Fruit fly (Drosophila melanogaster) whole organism, embryonic: ENCODE results near the gene Gyc88E.

ENCODE experiments used
- Atf6 ChIP-seq: fragments of 200-800 bp; sonication (Bioruptor generic); IDR thresholded peaks from 2 replicates; pipeline ENCODE4 v1.3.6; 2022; ENCODE audit warnings: missing biosample characterization, missing genetic modification characterization
- B-H2 ChIP-seq: fragments of 200-800 bp; sonication (Bioruptor generic); optimal IDR thresholded peaks from 2 replicates; lab custom pipeline; 2018; ENCODE audit warnings: missing biosample characterization, mild to moderate bottlenecking, missing genetic modification characterization
- CG11696 ChIP-seq: fragments of 200-800 bp; sonication (Bioruptor generic); IDR thresholded peaks from 2 replicates; pipeline ENCODE4 v1.3.6; 2022; ENCODE audit warnings: missing biosample characterization, missing genetic modification characterization
- CG15269 ChIP-seq: fragments of 200-800 bp; sonication (Bioruptor generic); optimal IDR thresholded peaks from 2 replicates; lab custom pipeline; 2018; ENCODE audit warnings: missing biosample characterization, mild to moderate bottlenecking, missing genetic modification characterization, moderate library complexity
- CG17385 ChIP-seq: fragments of 200-800 bp; sonication (Bioruptor generic); optimal IDR thresholded peaks from 3 replicates; lab custom pipeline; 2018; ENCODE audit warnings: missing biosample characterization, mild to moderate bottlenecking, missing genetic modification characterization
- CG18619 ChIP-seq: fragments of 200-800 bp; sonication (Bioruptor generic); optimal IDR thresholded peaks from 3 replicates; lab custom pipeline; 2017; ENCODE audit warnings: missing biosample characterization, mild to moderate bottlenecking, missing genetic modification characterization
- CG34422 ChIP-seq: fragments of 200-800 bp; sonication (Bioruptor generic); IDR thresholded peaks from 3 replicates; pipeline ENCODE4 v1.3.6; 2022; ENCODE audit warnings: missing biosample characterization, missing genetic modification characterization
- CG3847 ChIP-seq: fragments of 200-800 bp; sonication (Bioruptor generic); IDR thresholded peaks from 2 replicates; pipeline ENCODE4 v1.3.6; 2022; ENCODE audit warnings: missing biosample characterization, missing genetic modification characterization
- CG43689 ChIP-seq: fragments of 200-800 bp; sonication (Bioruptor generic); IDR thresholded peaks from 2 replicates; pipeline ENCODE4 v1.3.6; 2022; ENCODE audit warnings: missing biosample characterization, missing genetic modification characterization
- CG4404 ChIP-seq: fragments of 200-800 bp; sonication (Bioruptor generic); IDR thresholded peaks from 2 replicates; pipeline ENCODE4 v1.3.6; 2022; ENCODE audit warnings: missing biosample characterization, missing genetic modification characterization
- CG5180 ChIP-seq: fragments of 200-800 bp; sonication (Bioruptor generic); optimal IDR thresholded peaks from 3 replicates; lab custom pipeline; 2017; ENCODE audit warnings: missing biosample characterization, missing genetic modification characterization, mild to moderate bottlenecking, moderate library complexity, missing genetic modification reagents
- CG6689 ChIP-seq: fragments of 200-800 bp; sonication (Bioruptor generic); IDR thresholded peaks from 2 replicates; pipeline ENCODE4 v1.3.6; 2022; ENCODE audit warnings: missing biosample characterization, missing genetic modification characterization
- CG6765 ChIP-seq: fragments of 200-800 bp; sonication (Bioruptor generic); optimal IDR thresholded peaks from 3 replicates; lab custom pipeline; 2017; ENCODE audit warnings: missing biosample characterization, mild to moderate bottlenecking, missing genetic modification characterization
- CG7271 ChIP-seq: fragments of 200-800 bp; sonication (Bioruptor generic); optimal IDR thresholded peaks from 2 replicates; lab custom pipeline; 2018; ENCODE audit warnings: missing biosample characterization, mild to moderate bottlenecking, missing genetic modification characterization, moderate library complexity
- CG8290 ChIP-seq, 3 experiments: fragments of 200-800 bp; sonication (Bioruptor generic); optimal IDR thresholded peaks; 2 replicates each; lab custom pipeline; 2016 to 2019; ENCODE audit warnings: missing biosample characterization in 3 of 3, missing genetic modification characterization in 3 of 3, mild to moderate bottlenecking in 2 of 3, moderate library complexity in 1 of 3
- CG8478 ChIP-seq: fragments of >200 bp; optimal IDR thresholded peaks from 2 replicates; lab custom pipeline; 2018
- CG8765 ChIP-seq: fragments of 200-800 bp; sonication (Bioruptor generic); IDR thresholded peaks from 2 replicates; pipeline ENCODE4 v1.3.6; 2022; ENCODE audit warnings: missing biosample characterization, missing genetic modification characterization
- Camta ChIP-seq: fragments of 200-800 bp; sonication (Bioruptor generic); optimal IDR thresholded peaks from 2 replicates; lab custom pipeline; 2016; ENCODE audit warnings: missing biosample characterization, missing genetic modification characterization
- D19A ChIP-seq: fragments of 200-800 bp; optimal IDR thresholded peaks from 3 replicates; lab custom pipeline; 2019; ENCODE audit warnings: missing biosample characterization, mild to moderate bottlenecking, missing genetic modification characterization, moderate library complexity
- Dek ChIP-seq: fragments of 200-800 bp; sonication (Bioruptor generic); optimal IDR thresholded peaks from 3 replicates; lab custom pipeline; 2019; ENCODE audit warnings: missing biosample characterization, mild to moderate bottlenecking, missing genetic modification characterization, moderate library complexity
- Dip3 ChIP-seq: fragments of 200-800 bp; sonication (Bioruptor generic); optimal IDR thresholded peaks from 3 replicates; lab custom pipeline; 2016; ENCODE audit warnings: missing biosample characterization, missing genetic modification characterization
- H15 ChIP-seq: fragments of 200-800 bp; sonication (Bioruptor generic); IDR thresholded peaks from 3 replicates; pipeline ENCODE4 v1.3.6; 2022; ENCODE audit warnings: missing biosample characterization, missing genetic modification characterization
- Med ChIP-seq: fragments of 200-800 bp; sonication (Bioruptor generic); peaks from one replicate; lab custom pipeline; 2016; ENCODE audit warnings: missing biosample characterization, missing genetic modification characterization, mild to moderate bottlenecking, inconsistent platforms, moderate library complexity
- Oli ChIP-seq: fragments of 200-800 bp; sonication (Bioruptor generic); optimal IDR thresholded peaks from 2 replicates; lab custom pipeline; 2018; ENCODE audit warnings: missing biosample characterization, mild to moderate bottlenecking, missing genetic modification characterization, moderate library complexity
- Opbp ChIP-seq: fragments of 200-800 bp; sonication (Bioruptor generic); IDR thresholded peaks from 3 replicates; pipeline ENCODE4 v1.3.6; 2022; ENCODE audit warnings: missing biosample characterization, missing genetic modification characterization; ENCODE audit not compliant: partially characterized antibody
- Pdp1 ChIP-seq, 2 experiments: fragments of 200-800 bp; sonication (Bioruptor generic); optimal IDR thresholded peaks; 3 replicates each; lab custom pipeline; 2016; ENCODE audit warnings: missing biosample characterization in 2 of 2, missing genetic modification characterization in 2 of 2, mild to moderate bottlenecking in 1 of 2, moderate library complexity in 1 of 2
- Poxn ChIP-seq: fragments of 200-800 bp; sonication (Bioruptor generic); IDR thresholded peaks from 2 replicates; pipeline ENCODE4 v1.3.6; 2022; ENCODE audit warnings: missing biosample characterization, missing genetic modification characterization
- amos ChIP-seq: fragments of 200-800 bp; sonication (Bioruptor generic); IDR thresholded peaks from 2 replicates; pipeline ENCODE4 v1.3.6; 2022; ENCODE audit warnings: missing biosample characterization, missing genetic modification characterization; ENCODE audit not compliant: partially characterized antibody
- bbx ChIP-seq: fragments of 200-800 bp; sonication (Bioruptor generic); IDR thresholded peaks from 2 replicates; pipeline ENCODE4 v1.3.6; 2022; ENCODE audit warnings: missing biosample characterization, missing genetic modification characterization; ENCODE audit not compliant: partially characterized antibody
- bowl ChIP-seq: fragments of 200-800 bp; sonication (Bioruptor generic); IDR thresholded peaks from 2 replicates; pipeline ENCODE4 v1.3.6; 2022; ENCODE audit warnings: missing biosample characterization, missing genetic modification characterization
- chif ChIP-seq, 2 experiments: fragments of 200-800 bp; sonication (Bioruptor generic); optimal IDR thresholded peaks; 3 replicates each; lab custom pipeline; 2016; ENCODE audit warnings: missing biosample characterization in 2 of 2, missing genetic modification characterization in 2 of 2
- chinmo ChIP-seq: fragments of 200-800 bp; sonication (Bioruptor generic); IDR thresholded peaks from 4 replicates; pipeline ENCODE4 v1.3.6; 2022; ENCODE audit warnings: missing biosample characterization, missing genetic modification characterization; ENCODE audit not compliant: partially characterized antibody
- ci ChIP-seq: fragments of 200-800 bp; sonication (Bioruptor generic); IDR thresholded peaks from 3 replicates; pipeline ENCODE4 v1.3.6; 2022; ENCODE audit warnings: missing biosample characterization, missing genetic modification characterization
- grn ChIP-seq: fragments of 200-800 bp; sonication (Bioruptor generic); optimal IDR thresholded peaks from 3 replicates; lab custom pipeline; 2017; ENCODE audit warnings: missing biosample characterization, missing genetic modification characterization
- ham ChIP-seq: fragments of 200-800 bp; sonication (Bioruptor generic); IDR thresholded peaks from 2 replicates; pipeline ENCODE4 v1.3.6; 2022; ENCODE audit warnings: missing biosample characterization, missing genetic modification characterization
- klu ChIP-seq: fragments of 200-800 bp; sonication (Bioruptor generic); IDR thresholded peaks from 2 replicates; pipeline ENCODE4 v1.3.6; 2022; ENCODE audit warnings: missing biosample characterization, missing genetic modification characterization
- lov ChIP-seq, 2 experiments: fragments of 200-800 bp in 1 of 2; fragments of >200 bp in 1 of 2; sonication (Bioruptor generic) in 1 of 2; IDR thresholded peaks in 1 of 2; optimal IDR thresholded peaks in 1 of 2; 2 replicates in 1 of 2; 3 replicates in 1 of 2; pipeline versions ENCODE4 v1.3.6 to Lab custom; 2017 to 2022; ENCODE audit warnings: missing biosample characterization in 1 of 2, missing genetic modification characterization in 1 of 2
- mld ChIP-seq: fragments of 200-800 bp; sonication (Bioruptor generic); IDR thresholded peaks from 3 replicates; pipeline ENCODE4 v1.3.6; 2022; ENCODE audit warnings: missing biosample characterization, missing genetic modification characterization; ENCODE audit not compliant: partially characterized antibody
- nmo ChIP-seq: fragments of 200-800 bp; sonication (Bioruptor generic); optimal IDR thresholded peaks from 2 replicates; lab custom pipeline; 2018; ENCODE audit warnings: missing biosample characterization, mild to moderate bottlenecking, missing genetic modification characterization, moderate library complexity
- org-1 ChIP-seq: fragments of 200-800 bp; sonication (Bioruptor generic); optimal IDR thresholded peaks from 2 replicates; lab custom pipeline; 2017; ENCODE audit warnings: missing biosample characterization, missing genetic modification characterization
- phol ChIP-seq: fragments of 200-800 bp; sonication (Bioruptor generic); optimal IDR thresholded peaks from 3 replicates; lab custom pipeline; 2018; ENCODE audit warnings: missing biosample characterization, mild to moderate bottlenecking, missing genetic modification characterization, moderate library complexity
- repo ChIP-seq: fragments of 200-800 bp; sonication (Bioruptor generic); optimal IDR thresholded peaks from 2 replicates; lab custom pipeline; 2016; ENCODE audit warnings: missing biosample characterization, missing genetic modification characterization
- row ChIP-seq: fragments of 200-800 bp; sonication (Bioruptor generic); IDR thresholded peaks from 3 replicates; pipeline ENCODE4 v1.3.6; 2022; ENCODE audit warnings: missing biosample characterization, missing genetic modification characterization
- seq ChIP-seq: fragments of 200-800 bp; sonication (Bioruptor generic); IDR thresholded peaks from 2 replicates; pipeline ENCODE4 v1.3.6; 2022; ENCODE audit warnings: missing biosample characterization, missing genetic modification characterization
- sug ChIP-seq: fragments of 200-800 bp; optimal IDR thresholded peaks from 2 replicates; lab custom pipeline; 2019; ENCODE audit warnings: missing biosample characterization, mild to moderate bottlenecking, missing genetic modification characterization, moderate library complexity

Gyc88E gene

DNA sequence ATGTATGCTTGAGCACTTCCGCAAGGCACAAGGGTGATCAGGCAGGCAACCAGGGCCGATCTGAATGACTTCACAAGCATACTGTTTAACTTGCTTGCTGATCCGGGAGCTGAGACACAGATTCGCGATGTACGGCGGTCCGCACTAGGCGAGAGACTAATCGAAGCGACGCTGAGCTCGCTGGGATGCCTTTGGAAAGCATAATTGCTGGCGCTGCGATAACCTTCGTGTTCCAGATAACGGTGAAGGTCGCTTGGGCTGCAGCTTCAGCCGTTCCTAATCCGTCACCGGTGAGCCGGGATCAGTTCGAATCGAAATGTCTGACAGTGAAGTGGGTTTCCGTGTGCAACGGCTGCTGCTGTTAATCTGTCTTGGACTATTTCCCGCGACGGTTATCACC lies 13.3 kb upstream of the Gyc88E start, which contains the start of the genes CG6912 and CG3984 (continued):
- 0 out of 2 replicates have a peak, but pooled peaks have one; percentile 11 for TF ChIP-seq amos (GFP tag; lab: Robert Waterston, UW)
- peak; percentile 60 for TF ChIP-seq sug (tag; lab: Kevin White, UChicago)
- peak; percentile 58 for TF ChIP-seq Med (GFP tag; lab: Kevin White, UChicago)
- TF ChIP-seq CG34422 (GFP tag; lab: Robert Waterston, UW) = 0 out of 3 replicates have a peak, but pooled peaks have one; percentile 23
- 0 out of 2 replicates have a peak, but pooled peaks have one; percentile 22 for TF ChIP-seq Poxn (GFP tag; lab: Robert Waterston, UW)
- TF ChIP-seq chinmo (GFP tag; lab: Robert Waterston, UW) = peak; percentile 92
- TF ChIP-seq CG6765 (GFP tag; lab: Kevin White, UChicago) = no peak
- 0 out of 3 replicates have a peak, but pooled peaks have one; percentile 12 for TF ChIP-seq mld

DNA sequence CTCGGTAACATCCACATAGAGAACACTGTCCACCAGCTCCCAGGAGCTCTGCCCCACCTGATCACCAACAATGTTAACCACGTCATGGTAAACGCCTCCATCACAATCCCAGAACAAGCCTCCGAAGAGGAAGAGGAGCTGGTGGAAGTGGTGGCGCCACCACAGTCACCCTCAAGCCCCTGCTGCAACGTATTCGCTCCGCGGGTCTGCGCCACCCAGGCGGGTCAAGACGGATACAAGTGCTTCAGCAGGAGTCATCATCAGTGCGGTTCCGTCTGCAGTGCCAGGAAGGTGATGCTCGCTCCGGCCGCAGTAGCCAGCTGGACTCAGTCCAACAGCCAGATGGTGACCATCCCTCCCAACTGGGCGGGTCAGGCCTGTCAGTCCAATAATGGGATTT lies 11.9 kb upstream of the Gyc88E start:
- TF ChIP-seq H15 (GFP tag; lab: Robert Waterston, UW) (no peak), bowl (0 out of 2 replicates have a peak, but pooled peaks have one; percentile 32), Atf6 (GFP tag; lab: Robert Waterston, UW) (no peak), bbx (GFP tag; lab: Robert Waterston, UW) (0 out of 2 replicates have a peak, but pooled peaks have one; percentile 15), lov (optimal IDR thresholded peaks at IDR 0.05; lab: Kevin White, UChicago) (no peak), lov (GFP tag; IDR thresholded peaks at IDR 0.05; lab: Robert Waterston, UW) (peak; percentile 64; the same call in 1 of the 3 replicates), CG8765 (0 out of 2 replicates have a peak, but pooled peaks have one; percentile 45), B-H2 (GFP tag; lab: Kevin White, UChicago) (no peak), chif (GFP tag; optimal IDR thresholded peaks at IDR 0.05; lab: Kevin White, UChicago) (no peak), ham (GFP tag; lab: Robert Waterston, UW) (0 out of 2 replicates have a peak, but pooled peaks have one; percentile 53), ci (GFP tag; lab: Robert Waterston, UW) (0 out of 3 replicates have a peak, but pooled peaks have one; percentile 15), CG4404 (GFP tag; lab: Robert Waterston, UW) (0 out of 2 replicates have a peak, but pooled peaks have one; percentile 23), Opbp (no peak), CG8478 (lab: Kevin White, UChicago) (peak; percentile 3), CG43689 (GFP tag; lab: Robert Waterston, UW) (no peak), klu (0 out of 2 replicates have a peak, but pooled peaks have one; percentile 26), CG11696 (GFP tag; lab: Robert Waterston, UW) (no peak)

DNA sequence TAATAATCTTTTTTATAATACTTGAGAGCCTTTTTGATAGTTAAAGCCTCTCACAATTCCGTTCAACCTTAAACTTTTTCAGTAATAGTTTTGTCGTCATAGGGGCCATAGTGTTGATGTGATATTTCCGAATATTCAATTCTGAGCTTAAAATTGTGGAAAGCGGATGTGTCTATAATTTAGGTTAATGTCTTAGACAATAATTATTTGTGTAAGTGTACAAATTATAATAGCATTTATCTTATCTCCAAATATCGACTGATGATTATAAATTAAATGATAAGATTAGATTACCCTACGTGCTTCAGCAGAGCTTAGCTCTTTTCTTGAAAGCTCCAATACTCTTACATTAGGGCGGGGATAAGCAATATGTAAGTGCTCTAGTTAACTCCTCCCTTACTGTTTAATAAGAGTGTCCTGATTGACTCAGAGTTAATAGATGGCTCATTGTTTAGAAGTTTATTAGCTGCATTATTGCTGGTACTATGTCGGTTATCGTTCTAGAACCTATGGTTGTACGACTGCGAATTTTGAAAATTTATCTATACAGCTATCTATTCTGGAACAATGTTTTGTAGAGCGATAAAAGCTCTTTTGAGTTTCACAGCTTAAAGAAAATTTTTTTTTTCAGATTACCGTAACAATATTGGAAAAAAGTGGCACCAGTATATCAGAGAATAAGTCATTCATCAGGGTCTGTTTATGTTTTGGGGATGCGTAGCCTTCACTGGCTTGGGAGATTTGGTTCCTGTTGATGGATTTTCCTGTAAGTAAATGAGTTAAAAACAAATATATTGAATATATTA lies 11.0 kb upstream of the Gyc88E start:
- TF ChIP-seq seq (GFP tag; lab: Robert Waterston, UW) = peak; percentile 30; the same call in 1 of the 2 replicates
- TF ChIP-seq CG15269 (tag; lab: Kevin White, UChicago) = peak; percentile 44
- peak; percentile 54 for TF ChIP-seq CG18619 (GFP tag; lab: Kevin White, UChicago)
- no peak for TF ChIP-seq repo (GFP tag; lab: Kevin White, UChicago)
- TF ChIP-seq grn (GFP tag; lab: Kevin White, UChicago) = peak; percentile 37
- TF ChIP-seq D19A (tag; lab: Kevin White, UChicago) = peak; percentile 69
- peak in 1 of 2 experiments; percentile 20 for TF ChIP-seq Pdp1 (GFP tag; optimal IDR thresholded peaks at IDR 0.05; lab: Kevin White, UChicago)
- TF ChIP-seq CG7271 (tag; lab: Kevin White, UChicago) = no peak
- TF ChIP-seq org-1 (GFP tag; lab: Kevin White, UChicago) = peak; percentile 15
- peak; percentile 35 for TF ChIP-seq CG3847 (GFP tag; lab: Robert Waterston, UW)
- peak; percentile 70 for TF ChIP-seq row (GFP tag; lab: Robert Waterston, UW)
- TF ChIP-seq CG6689 (GFP tag; lab: Robert Waterston, UW) = 0 out of 2 replicates have a peak, but pooled peaks have one; percentile 29
- TF ChIP-seq CG17385 (GFP tag; lab: Kevin White, UChicago) = peak; percentile 56
- peak; percentile 19 for TF ChIP-seq Camta
- peak; percentile 65 for TF ChIP-seq Oli
- TF ChIP-seq Dek = peak; percentile 9
- no peak for TF ChIP-seq CG5180 (GFP tag; lab: Kevin White, UChicago)
- TF ChIP-seq CG8290 (GFP tag; optimal IDR thresholded peaks at IDR 0.05; lab: Kevin White, UChicago) = no peak
- peak in 1 of 2 experiments; percentile 2 for TF ChIP-seq CG8290 (tag; optimal IDR thresholded peaks at IDR 0.05; lab: Kevin White, UChicago)
- TF ChIP-seq nmo = peak; percentile 60
- peak; percentile 32 for TF ChIP-seq phol (tag; lab: Kevin White, UChicago)
- peak; percentile 42 for TF ChIP-seq Dip3 (GFP tag; lab: Kevin White, UChicago)
